Fruit fly (Drosophila melanogaster): ENCODE data around the gene CG10949.

Gene CG10949

DNA sequence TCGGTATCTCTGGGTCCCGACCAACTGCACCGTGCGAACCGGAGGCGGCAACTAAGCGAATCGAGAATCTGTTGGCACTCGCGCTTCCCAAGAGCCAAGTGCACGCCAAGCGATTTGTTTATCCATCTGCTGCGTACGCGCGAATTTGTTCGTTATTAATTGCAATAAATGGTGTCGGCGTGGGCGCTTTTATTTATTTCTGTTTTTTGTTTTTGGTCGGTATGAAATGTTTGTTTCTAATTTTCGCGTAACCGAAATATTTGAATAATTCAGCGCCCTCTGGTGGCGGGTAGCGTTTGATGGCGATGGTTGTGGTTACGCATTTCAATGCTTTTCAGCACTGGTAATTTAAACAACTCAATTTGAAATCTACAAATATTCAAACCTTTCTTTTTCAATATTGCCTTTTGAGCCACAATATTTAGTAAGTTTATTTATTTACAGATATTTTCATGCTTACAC is 1.9 kb downstream of the CG10949 start, which contains the start of gene CG10947 (continued):
- TF ChIP-seq Scr (GFP tag; IDR thresholded peaks at IDR 0.05; ENCODE audit: partially characterized antibody) (peak; percentile 59), CG7987 (GFP tag; optimal IDR thresholded peaks at IDR 0.05) (peak; percentile 55), CG32532 (GFP tag; IDR thresholded peaks at IDR 0.05) (peak; percentile 73), inv (GFP tag; IDR thresholded peaks at IDR 0.05; ENCODE audit: partially characterized antibody) (peak; percentile 51), MESR4 (GFP tag; optimal IDR thresholded peaks at IDR 0.05) (peak; percentile 4), H2.0 (GFP tag; IDR thresholded peaks at IDR 0.05) (peak; percentile 73), CG18599 (GFP tag; optimal IDR thresholded peaks at IDR 0.05) (peak; percentile 21), ab (GFP tag; optimal IDR thresholded peaks at IDR 0.05) (no peak), sug (tag; optimal IDR thresholded peaks at IDR 0.05) (peak; percentile 44), Optix (GFP tag; IDR thresholded peaks at IDR 0.05) (no peak), grn (GFP tag; optimal IDR thresholded peaks at IDR 0.05) (no peak), Dfd (GFP tag; optimal IDR thresholded peaks at IDR 0.05) (no peak), Nf-YA (GFP tag; IDR thresholded peaks at IDR 0.05) (peak; percentile 31; the same call in 1 of the 2 replicates), CG1024 (GFP tag; IDR thresholded peaks at IDR 0.05) (no peak; the same call in 1 of the 2 replicates), CG13775 (GFP tag; optimal IDR thresholded peaks at IDR 0.05) (peak; percentile 54), Xbp1 (GFP tag; optimal IDR thresholded peaks at IDR 0.05) (peak; percentile 83), amos (GFP tag; IDR thresholded peaks at IDR 0.05; ENCODE audit: partially characterized antibody) (peak; percentile 69), dan (GFP tag; IDR thresholded peaks at IDR 0.05) (no peak), Antp (GFP tag; optimal IDR thresholded peaks at IDR 0.05) (peak; percentile 70), tgo (GFP tag; IDR thresholded peaks at IDR 0.05) (peak; percentile 57), kay (GFP tag; optimal IDR thresholded peaks at IDR 0.05) (no peak), CG12769 (tag; optimal IDR thresholded peaks at IDR 0.05) (no peak), tx (GFP tag; optimal IDR thresholded peaks at IDR 0.05) (peak; percentile 56), NK7.1 (GFP tag; optimal IDR thresholded peaks at IDR 0.05) (peak; percentile 57), nmo (GFP tag; optimal IDR thresholded peaks at IDR 0.05) (peak; percentile 60), Chrac-16 (GFP tag; optimal IDR thresholded peaks at IDR 0.05) (peak; percentile 66), CG13123 (GFP tag; optimal IDR thresholded peaks at IDR 0.05) (peak; percentile 57), CG9876 (GFP tag; optimal IDR thresholded peaks at IDR 0.05) (peak; percentile 50), Rfx (GFP tag; IDR thresholded peaks at IDR 0.05) (peak; percentile 90), Vsx1 (GFP tag; optimal IDR thresholded peaks at IDR 0.05) (peak; percentile 63), CG11247 (GFP tag; IDR thresholded peaks at IDR 0.05) (peak; percentile 69), CG4424 (GFP tag; optimal IDR thresholded peaks at IDR 0.05) (peak; percentile 74), dm (GFP tag; optimal IDR thresholded peaks at IDR 0.05) (peak; percentile 56), CG12219 (GFP tag; optimal IDR thresholded peaks at IDR 0.05) (peak; percentile 39), sima (GFP tag; optimal IDR thresholded peaks at IDR 0.05) (no peak), tup (GFP tag; optimal IDR thresholded peaks at IDR 0.05) (peak; percentile 21), repo (GFP tag; optimal IDR thresholded peaks at IDR 0.05) (peak; percentile 68), chm (GFP tag; IDR thresholded peaks at IDR 0.05) (peak; percentile 74), CkIIα-i1 (GFP tag; IDR thresholded peaks at IDR 0.05) (no peak), ap (GFP tag; IDR thresholded peaks at IDR 0.05) (no peak), nerfin-1 (tag; optimal IDR thresholded peaks at IDR 0.05) (no peak), pum (GFP tag; optimal IDR thresholded peaks at IDR 0.05) (peak; percentile 59), NC2β (GFP tag; optimal IDR thresholded peaks at IDR 0.05) (peak; percentile 61), CG8089 (GFP tag; optimal IDR thresholded peaks at IDR 0.05) (peak; percentile 56), D19A (tag; optimal IDR thresholded peaks at IDR 0.05) (peak; percentile 10), Doc3 (GFP tag; IDR thresholded peaks at IDR 0.05; ENCODE audit: partially characterized antibody) (0 out of 3 replicates have a peak, but pooled peaks have one; percentile 18), CG17829 (tag; optimal IDR thresholded peaks at IDR 0.05) (peak; percentile 1), Dll (GFP tag; IDR thresholded peaks at IDR 0.05; ENCODE audit: partially characterized antibody) (peak; percentile 59; the same call in 3 of the 4 replicates), btn (GFP tag; optimal IDR thresholded peaks at IDR 0.05) (peak; percentile 41), CG18619 (GFP tag; optimal IDR thresholded peaks at IDR 0.05) (peak; percentile 61), CG15479 (GFP tag; optimal IDR thresholded peaks at IDR 0.05) (no peak)
